Worm (Caenorhabditis elegans) whole organism, mixed stage, embryonic: Measurements from ENCODE around the gene gos-28.

ENCODE experiments used
- M03D4.4 ChIP-seq: sonication (generic microtip); optimal IDR thresholded peaks from 2 replicates; lab custom pipeline; 2017; ENCODE audit warnings: mild to moderate bottlenecking, missing genetic modification characterization, missing compliant biosample characterization
- blmp-1 ChIP-seq: fragments of 150-350 bp; optimal IDR thresholded peaks from 2 replicates; lab custom pipeline; 2014; ENCODE audit warnings: missing biosample characterization, missing genetic modification characterization
- ceh-83 ChIP-seq: fragments of 200-800 bp; sonication (Bioruptor generic); optimal IDR thresholded peaks from 2 replicates; lab custom pipeline; 2018; ENCODE audit warnings: mild to moderate bottlenecking, missing genetic modification characterization, missing compliant biosample characterization
- ces-1 ChIP-seq: fragments of 150-350 bp; optimal IDR thresholded peaks from 2 replicates; lab custom pipeline; 2014; ENCODE audit warnings: missing biosample characterization, missing genetic modification reagents, missing genetic modification characterization
- drap-1 ChIP-seq: fragments of 200-800 bp; sonication (Bioruptor generic); optimal IDR thresholded peaks from 3 replicates; lab custom pipeline; 2018; ENCODE audit warnings: mild to moderate bottlenecking, missing genetic modification characterization, missing compliant biosample characterization
- elt-3 ChIP-seq: fragments of 150-350 bp; optimal IDR thresholded peaks from 2 replicates; lab custom pipeline; 2014; ENCODE audit warnings: missing biosample characterization, missing genetic modification characterization
- lin-13 ChIP-seq: fragments of 150-350 bp; optimal IDR thresholded peaks from 2 replicates; lab custom pipeline; 2014; ENCODE audit warnings: missing biosample characterization, missing genetic modification characterization
- nhr-12 ChIP-seq: fragments of 150-350 bp; optimal IDR thresholded peaks from 2 replicates; lab custom pipeline; 2014; ENCODE audit warnings: missing biosample characterization, missing genetic modification characterization
- nhr-28 ChIP-seq: fragments of 150-350 bp; optimal IDR thresholded peaks from 2 replicates; lab custom pipeline; 2014; ENCODE audit warnings: missing biosample characterization, missing genetic modification characterization
- pha-4 ChIP-seq: fragments of 150-350 bp; optimal IDR thresholded peaks from 2 replicates; lab custom pipeline; 2018; ENCODE audit warnings: missing biosample characterization, missing genetic modification reagents, missing genetic modification characterization
- snpc-4 ChIP-seq: fragments of 150-350 bp; optimal IDR thresholded peaks from 2 replicates; lab custom pipeline; 2014; ENCODE audit warnings: missing biosample characterization, missing genetic modification characterization
- unc-120 ChIP-seq: sonication (generic microtip); optimal IDR thresholded peaks from 2 replicates; lab custom pipeline; 2017; ENCODE audit warnings: missing genetic modification characterization, missing compliant biosample characterization; ENCODE audit not compliant: poor library complexity, severe bottlenecking
- unc-62 ChIP-seq: fragments of 150-350 bp; optimal IDR thresholded peaks from 2 replicates; lab custom pipeline; 2014; ENCODE audit warnings: missing biosample characterization, missing genetic modification reagents, missing genetic modification characterization

DNA sequence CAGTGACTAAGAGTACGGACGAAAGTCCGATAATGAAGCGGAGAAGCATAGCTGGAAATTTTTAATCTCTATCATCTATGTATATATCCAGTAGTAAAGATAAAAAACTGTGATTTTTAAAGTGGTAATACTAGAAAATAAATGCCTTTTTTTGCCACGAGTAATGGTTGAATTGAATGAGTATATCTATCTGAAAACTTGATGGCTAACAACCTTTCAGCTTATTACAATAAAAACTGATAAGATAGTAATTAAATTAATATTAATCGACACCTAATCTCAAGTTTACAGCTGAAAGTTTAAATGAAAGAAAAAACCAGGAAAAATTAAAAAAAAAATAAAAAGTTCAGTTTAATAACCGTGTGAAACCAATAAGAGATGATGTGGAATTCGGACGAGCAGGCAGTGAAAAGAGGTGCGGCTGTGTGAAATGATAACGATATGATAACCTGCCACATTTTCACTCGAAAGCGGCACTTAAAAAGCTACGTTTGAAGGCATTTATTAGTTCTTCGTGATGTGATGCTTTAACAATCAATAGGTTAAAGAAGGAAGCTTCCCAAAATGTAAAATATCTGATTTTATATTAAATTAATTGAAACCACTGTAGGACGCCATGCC is 33.9 kb downstream of the gos-28 start, which contains the start of gene nspg-6:
- TF ChIP-seq elt-3 (tag; lab: Kevin White, UChicago): no peak
- TF ChIP-seq pha-4 (tag; lab: Kevin White, UChicago): no peak
- TF ChIP-seq M03D4.4 (tag; lab: Kevin White, UChicago): no peak
- TF ChIP-seq lin-13 (tag; lab: Kevin White, UChicago): no peak
- TF ChIP-seq blmp-1 (tag; lab: Kevin White, UChicago): no peak
- no peak for TF ChIP-seq ces-1 (GFP tag; lab: Kevin White, UChicago)
- no peak for TF ChIP-seq unc-120 (tag; lab: Kevin White, UChicago)
- TF ChIP-seq drap-1 (GFP tag; lab: Kevin White, UChicago): no peak
- TF ChIP-seq snpc-4: no peak
- no peak for TF ChIP-seq ceh-83 (GFP tag; lab: Kevin White, UChicago)
- TF ChIP-seq nhr-12: no peak
- TF ChIP-seq nhr-28 (tag; lab: Kevin White, UChicago): no peak
- TF ChIP-seq unc-62: no peak
